Fruit fly (Drosophila melanogaster) whole organism, pupa: ENCODE measurements around the gene Ndae1.

Experiments used
- CG10348 ChIP-seq: fragments of 200-800 bp; sonication (Bioruptor generic); IDR thresholded peaks from 2 replicates; pipeline ENCODE4 v1.3.6; 2022; ENCODE audit warnings: missing biosample characterization, missing genetic modification characterization
- CG12605 ChIP-seq: fragments of 200-800 bp; sonication (Bioruptor generic); IDR thresholded peaks from 2 replicates; pipeline ENCODE4 v1.3.6; 2022; ENCODE audit warnings: missing biosample characterization, missing genetic modification characterization
- CG13204 ChIP-seq: fragments of 200-800 bp; sonication (Bioruptor generic); optimal IDR thresholded peaks from 2 replicates; lab custom pipeline; 2018; ENCODE audit warnings: missing biosample characterization, mild to moderate bottlenecking, missing genetic modification characterization, moderate library complexity
- CG14655 ChIP-seq: fragments of 200-800 bp; sonication (Bioruptor generic); optimal IDR thresholded peaks from 3 replicates; lab custom pipeline; 2017; ENCODE audit warnings: mild to moderate bottlenecking, missing biosample characterization, missing genetic modification reagents, missing genetic modification characterization
- CG15710 ChIP-seq: fragments of 200-800 bp; sonication (Bioruptor generic); optimal IDR thresholded peaks from 2 replicates; lab custom pipeline; 2018; ENCODE audit warnings: missing biosample characterization, mild to moderate bottlenecking, missing genetic modification characterization, moderate library complexity
- CG17806 ChIP-seq: fragments of 200-800 bp; sonication (Bioruptor generic); optimal IDR thresholded peaks from 2 replicates; lab custom pipeline; 2018; ENCODE audit warnings: missing biosample characterization, mild to moderate bottlenecking, missing genetic modification characterization, moderate library complexity
- CG32121 ChIP-seq: fragments of 200-800 bp; sonication (Bioruptor generic); IDR thresholded peaks from 2 replicates; pipeline ENCODE4 v1.3.6; 2022; ENCODE audit warnings: missing biosample characterization, missing genetic modification characterization
- CG34367 ChIP-seq: fragments of 200-800 bp; sonication (Bioruptor generic); optimal IDR thresholded peaks from 2 replicates; lab custom pipeline; 2018; ENCODE audit warnings: missing biosample characterization, mild to moderate bottlenecking, missing genetic modification characterization
- CG4496 ChIP-seq: fragments of 200-800 bp; sonication (Bioruptor generic); IDR thresholded peaks from 3 replicates; pipeline ENCODE4 v1.3.6; 2022; ENCODE audit warnings: missing biosample characterization, missing genetic modification characterization
- CG8159 ChIP-seq: fragments of 200-800 bp; sonication (Bioruptor generic); optimal IDR thresholded peaks from 3 replicates; lab custom pipeline; 2018; ENCODE audit warnings: missing biosample characterization, mild to moderate bottlenecking, missing genetic modification characterization, moderate library complexity
- CG8301 ChIP-seq: fragments of 200-800 bp; sonication (Bioruptor generic); optimal IDR thresholded peaks from 2 replicates; lab custom pipeline; 2018; ENCODE audit warnings: missing biosample characterization, mild to moderate bottlenecking, missing genetic modification characterization
- CG9948 ChIP-seq: fragments of 200-800 bp; sonication (Bioruptor generic); optimal IDR thresholded peaks from 2 replicates; lab custom pipeline; 2018; ENCODE audit warnings: missing biosample characterization, mild to moderate bottlenecking, missing genetic modification characterization, moderate library complexity
- D1 ChIP-seq: fragments of 200-800 bp; sonication (Bioruptor generic); optimal IDR thresholded peaks from 2 replicates; lab custom pipeline; 2018; ENCODE audit warnings: missing biosample characterization, mild to moderate bottlenecking, missing genetic modification characterization, moderate library complexity
- EcR ChIP-seq: fragments of 200-800 bp; sonication (Bioruptor generic); optimal IDR thresholded peaks from 3 replicates; lab custom pipeline; 2019; ENCODE audit warnings: missing biosample characterization, missing genetic modification characterization, mild to moderate bottlenecking, moderate library complexity, missing genetic modification reagents
- Ets98B ChIP-seq: fragments of 200-800 bp; sonication (Bioruptor generic); IDR thresholded peaks from 2 replicates; pipeline ENCODE4 v1.3.6; 2022; ENCODE audit warnings: missing biosample characterization, missing genetic modification characterization
- Pif1A ChIP-seq: fragments of 200-800 bp; sonication (Bioruptor generic); optimal IDR thresholded peaks from 3 replicates; lab custom pipeline; 2016; ENCODE audit warnings: missing biosample characterization, missing genetic modification characterization
- Pif1B ChIP-seq: fragments of 200-800 bp; sonication (Bioruptor generic); optimal IDR thresholded peaks from 3 replicates; lab custom pipeline; 2016; ENCODE audit warnings: missing biosample characterization, missing genetic modification characterization
- Snoo ChIP-seq: fragments of 200-800 bp; sonication (Bioruptor generic); optimal IDR thresholded peaks from 3 replicates; lab custom pipeline; 2017; ENCODE audit warnings: missing biosample characterization, mild to moderate bottlenecking, missing genetic modification characterization, inconsistent platforms
- fd96Ca ChIP-seq: fragments of 200-800 bp; sonication (Bioruptor generic); IDR thresholded peaks from 3 replicates; pipeline ENCODE4 v1.3.6; 2022; ENCODE audit warnings: missing biosample characterization, missing genetic modification characterization
- gl ChIP-seq: fragments of 200-800 bp; sonication (Bioruptor generic); optimal IDR thresholded peaks from 2 replicates; lab custom pipeline; 2018; ENCODE audit warnings: missing biosample characterization, mild to moderate bottlenecking, missing genetic modification characterization
- rn ChIP-seq: fragments of 200-800 bp; sonication (Bioruptor generic); IDR thresholded peaks from 2 replicates; pipeline ENCODE4 v1.3.6; 2022; ENCODE audit warnings: missing biosample characterization, missing genetic modification characterization

The Ndae1 gene

dm6 chr2L:7249293-7249819, at the start of gene Ndae1:
Gene Ndae1 (minus strand): TSS chr2L:7249343.
- TF ChIP-seq CG9948 (tag; lab: Kevin White, UChicago) (no peak), CG4496 (GFP tag; lab: Robert Waterston, UW) (peak; percentile 64; the same call in 2 of the 3 replicates), Pif1A (GFP tag; lab: Kevin White, UChicago) (no peak), CG8301 (tag; lab: Kevin White, UChicago) (no peak), D1 (tag; lab: Kevin White, UChicago) (no peak), CG8159 (tag; lab: Kevin White, UChicago) (no peak), Ets98B (GFP tag; lab: Robert Waterston, UW) (no peak), CG13204 (no peak), fd96Ca (GFP tag; lab: Robert Waterston, UW) (0 out of 3 replicates have a peak, but pooled peaks have one; percentile 25), Snoo (tag; lab: Kevin White, UChicago) (no peak)

- TF ChIP-seq CG8301 (tag; lab: Kevin White, UChicago) (peak; percentile 69), CG4496 (GFP tag; lab: Robert Waterston, UW) (no peak), Snoo (tag; lab: Kevin White, UChicago) (peak; percentile 47), CG13204 (no peak), Ets98B (GFP tag; lab: Robert Waterston, UW) (peak; percentile 20; the same call in 1 of the 2 replicates), CG32121 (peak; percentile 49), CG17806 (tag; lab: Kevin White, UChicago) (peak; percentile 42), CG10348 (GFP tag; lab: Robert Waterston, UW) (no peak), D1 (tag; lab: Kevin White, UChicago) (no peak), CG15710 (peak; percentile 51), Pif1B (peak; percentile 47), CG34367 (tag; lab: Kevin White, UChicago) (peak; percentile 29), EcR (GFP tag; lab: Kevin White, UChicago) (no peak), CG14655 (peak; percentile 78), CG12605 (GFP tag; lab: Robert Waterston, UW) (no peak), CG9948 (tag; lab: Kevin White, UChicago) (peak; percentile 61), CG8159 (tag; lab: Kevin White, UChicago) (peak; percentile 42), Pif1A (GFP tag; lab: Kevin White, UChicago) (peak; percentile 44)
- TF ChIP-seq, all 21 proteins: peak for 12
These were observed 46.8 kb upstream of the Ndae1 start for dm6 chr2L:7295924-7296323.

dm6 chr2L:7294964-7295363, 45.8 kb upstream of the Ndae1 start:
- TF ChIP-seq CG15710 (peak; percentile 37), fd96Ca (GFP tag; lab: Robert Waterston, UW) (no peak), CG8159 (tag; lab: Kevin White, UChicago) (peak; percentile 54), CG10348 (GFP tag; lab: Robert Waterston, UW) (no peak), CG9948 (tag; lab: Kevin White, UChicago) (peak; percentile 14), rn (GFP tag; lab: Robert Waterston, UW) (0 out of 2 replicates have a peak, but pooled peaks have one; percentile 6), CG14655 (peak; percentile 38), CG4496 (GFP tag; lab: Robert Waterston, UW) (no peak), CG34367 (tag; lab: Kevin White, UChicago) (peak; percentile 53), CG17806 (tag; lab: Kevin White, UChicago) (peak; percentile 49), D1 (tag; lab: Kevin White, UChicago) (no peak)

- TF ChIP-seq CG13204 (no peak), CG9948 (tag; lab: Kevin White, UChicago) (peak; percentile 4), CG14655 (peak; percentile 9), CG12605 (GFP tag; lab: Robert Waterston, UW) (no peak), CG8159 (tag; lab: Kevin White, UChicago) (peak; percentile 30), CG34367 (tag; lab: Kevin White, UChicago) (no peak), D1 (tag; lab: Kevin White, UChicago) (no peak), CG32121 (no peak), CG10348 (GFP tag; lab: Robert Waterston, UW) (no peak), Pif1A (GFP tag; lab: Kevin White, UChicago) (no peak), CG4496 (GFP tag; lab: Robert Waterston, UW) (no peak)
These were observed 44.6 kb upstream of the Ndae1 start for dm6 chr2L:7293475-7294332.

- TF ChIP-seq CG32121 (no peak), CG8301 (tag; lab: Kevin White, UChicago) (no peak), CG15710 (no peak), CG14655 (peak; percentile 6)
These were observed 42.8 kb upstream of the Ndae1 start for dm6 chr2L:7291968-7292367.

- TF ChIP-seq CG32121: no peak
- no peak for TF ChIP-seq gl (tag; lab: Kevin White, UChicago)
- TF ChIP-seq Pif1B: peak; percentile 7
- peak; percentile 62 for TF ChIP-seq CG13204
- no peak for TF ChIP-seq fd96Ca (GFP tag; lab: Robert Waterston, UW)
- no peak for TF ChIP-seq Snoo (tag; lab: Kevin White, UChicago)
- TF ChIP-seq CG9948 (tag; lab: Kevin White, UChicago): peak; percentile 30
- no peak for TF ChIP-seq EcR (GFP tag; lab: Kevin White, UChicago)
- TF ChIP-seq CG14655: peak; percentile 48
- no peak for TF ChIP-seq CG4496 (GFP tag; lab: Robert Waterston, UW)
- no peak for TF ChIP-seq Ets98B (GFP tag; lab: Robert Waterston, UW)
- no peak for TF ChIP-seq CG10348 (GFP tag; lab: Robert Waterston, UW)
- no peak for TF ChIP-seq CG12605 (GFP tag; lab: Robert Waterston, UW)
- no peak for TF ChIP-seq D1 (tag; lab: Kevin White, UChicago)
- peak; percentile 28 for TF ChIP-seq CG15710
- TF ChIP-seq Pif1A (GFP tag; lab: Kevin White, UChicago): no peak
- no peak for TF ChIP-seq rn (GFP tag; lab: Robert Waterston, UW)
- no peak for TF ChIP-seq CG17806 (tag; lab: Kevin White, UChicago)
- TF ChIP-seq CG34367 (tag; lab: Kevin White, UChicago): peak; percentile 7
- TF ChIP-seq CG8159 (tag; lab: Kevin White, UChicago): peak; percentile 5
- peak; percentile 10 for TF ChIP-seq CG8301 (tag; lab: Kevin White, UChicago)
These were observed 41.4 kb upstream of the Ndae1 start for dm6 chr2L:7290577-7290976.
